Fruit fly (Drosophila melanogaster) whole organism, prepupa: ENCODE measurements around the gene sra.

ENCODE experiments used
- CG10669 ChIP-seq: fragments of 200-800 bp; sonication (Bioruptor generic); optimal IDR thresholded peaks from 3 replicates; lab custom pipeline; 2018; ENCODE audit warnings: missing biosample characterization, mild to moderate bottlenecking, missing genetic modification characterization, moderate library complexity
- CG11762 ChIP-seq: fragments of 200-800 bp; sonication (Bioruptor generic); optimal IDR thresholded peaks from 3 replicates; lab custom pipeline; 2016; ENCODE audit warnings: missing biosample characterization, missing genetic modification characterization; ENCODE audit not compliant: insufficient read depth
- CG11902 ChIP-seq: fragments of 200-800 bp; sonication (Bioruptor generic); optimal IDR thresholded peaks from 3 replicates; lab custom pipeline; 2016; ENCODE audit warnings: missing biosample characterization, missing genetic modification characterization
- CG15336 ChIP-seq: fragments of 200-800 bp; sonication (Bioruptor generic); IDR thresholded peaks from 2 replicates; pipeline ENCODE4 v1.3.6; 2022; ENCODE audit warnings: missing biosample characterization, missing genetic modification characterization
- CG1621 ChIP-seq: fragments of 200-800 bp; sonication (Bioruptor generic); optimal IDR thresholded peaks from 3 replicates; lab custom pipeline; 2018; ENCODE audit warnings: missing biosample characterization, mild to moderate bottlenecking, missing genetic modification characterization
- CG16779 ChIP-seq: fragments of 200-800 bp; sonication (Bioruptor generic); optimal IDR thresholded peaks from 3 replicates; lab custom pipeline; 2017; ENCODE audit warnings: missing biosample characterization, mild to moderate bottlenecking, missing genetic modification characterization
- CG3032 ChIP-seq: fragments of 200-800 bp; optimal IDR thresholded peaks from 2 replicates; lab custom pipeline; 2019; ENCODE audit warnings: missing biosample characterization, mild to moderate bottlenecking, missing genetic modification characterization, moderate library complexity
- CG31627 ChIP-seq: fragments of 200-800 bp; sonication (Bioruptor generic); optimal IDR thresholded peaks from 3 replicates; lab custom pipeline; 2016; ENCODE audit warnings: missing biosample characterization, missing genetic modification characterization
- CG32006 ChIP-seq: fragments of 200-800 bp; sonication (Bioruptor generic); optimal IDR thresholded peaks from 3 replicates; lab custom pipeline; 2017; ENCODE audit warnings: missing biosample characterization, mild to moderate bottlenecking, missing genetic modification characterization
- CG3919 ChIP-seq: fragments of 200-800 bp; sonication (Bioruptor generic); optimal IDR thresholded peaks from 3 replicates; lab custom pipeline; 2016; ENCODE audit warnings: missing biosample characterization, missing genetic modification characterization
- CG4318 ChIP-seq: fragments of 200-800 bp; sonication (Bioruptor generic); optimal IDR thresholded peaks from 3 replicates; lab custom pipeline; 2017; ENCODE audit warnings: missing biosample characterization, mild to moderate bottlenecking, missing genetic modification characterization
- CG6163 ChIP-seq: fragments of 200-800 bp; sonication (Bioruptor generic); IDR thresholded peaks from 3 replicates; pipeline ENCODE4 v1.3.6; 2022; ENCODE audit warnings: missing biosample characterization, missing genetic modification characterization
- CG6276 ChIP-seq: fragments of 200-800 bp; sonication (Bioruptor generic); optimal IDR thresholded peaks from 2 replicates; lab custom pipeline; 2017; ENCODE audit warnings: missing biosample characterization, mild to moderate bottlenecking, missing genetic modification characterization
- CG6792 ChIP-seq: fragments of 200-800 bp; sonication (Bioruptor generic); optimal IDR thresholded peaks from 3 replicates; lab custom pipeline; 2016; ENCODE audit warnings: missing biosample characterization, missing genetic modification characterization
- CG6808 ChIP-seq: fragments of 200-800 bp; sonication (Bioruptor generic); optimal IDR thresholded peaks from 3 replicates; lab custom pipeline; 2017; ENCODE audit warnings: missing biosample characterization, missing genetic modification characterization, mild to moderate bottlenecking, moderate library complexity, missing genetic modification reagents
- CG6854 ChIP-seq: fragments of 200-800 bp; sonication (Bioruptor generic); optimal IDR thresholded peaks from 2 replicates; lab custom pipeline; 2017; ENCODE audit warnings: missing biosample characterization, mild to moderate bottlenecking, missing genetic modification characterization
- CG8119 ChIP-seq: fragments of 200-800 bp; sonication (Bioruptor generic); IDR thresholded peaks from 3 replicates; pipeline ENCODE4 v1.3.6; 2022; ENCODE audit warnings: missing biosample characterization, missing genetic modification characterization
- CG8319 ChIP-seq: fragments of 200-800 bp; sonication (Bioruptor generic); optimal IDR thresholded peaks from 3 replicates; lab custom pipeline; 2016; ENCODE audit warnings: missing biosample characterization, missing genetic modification characterization
- CG8632 ChIP-seq: fragments of 200-800 bp; sonication (Bioruptor generic); optimal IDR thresholded peaks from 3 replicates; lab custom pipeline; 2016; ENCODE audit warnings: missing biosample characterization, missing genetic modification characterization
- CG9139 ChIP-seq: fragments of 200-800 bp; sonication (Bioruptor generic); optimal IDR thresholded peaks from 3 replicates; lab custom pipeline; 2017; ENCODE audit warnings: missing biosample characterization, mild to moderate bottlenecking, missing genetic modification characterization
- Eip75B ChIP-seq: fragments of 200-800 bp; sonication (Bioruptor generic); optimal IDR thresholded peaks from 3 replicates; lab custom pipeline; 2016; ENCODE audit warnings: missing biosample characterization, missing genetic modification characterization
- Eip78C ChIP-seq: fragments of 200-800 bp; sonication (Bioruptor generic); peaks from one replicate; lab custom pipeline; 2016; ENCODE audit warnings: missing biosample characterization, missing genetic modification characterization
- Eip93F ChIP-seq: fragments of 200-800 bp; sonication (Bioruptor generic); optimal IDR thresholded peaks from 2 replicates; lab custom pipeline; 2016; ENCODE audit warnings: missing biosample characterization, mild to moderate bottlenecking, missing genetic modification characterization
- Hr39 ChIP-seq: fragments of 200-800 bp; sonication (Bioruptor generic); optimal IDR thresholded peaks from 2 replicates; lab custom pipeline; 2016; ENCODE audit warnings: missing biosample characterization, missing genetic modification characterization
- Lpt ChIP-seq: fragments of 200-800 bp; sonication (Bioruptor generic); optimal IDR thresholded peaks from 3 replicates; lab custom pipeline; 2016; ENCODE audit warnings: missing biosample characterization, missing genetic modification characterization
- Met ChIP-seq: fragments of 200-800 bp; sonication (Bioruptor generic); optimal IDR thresholded peaks from 3 replicates; lab custom pipeline; 2016; ENCODE audit warnings: missing biosample characterization, missing genetic modification characterization
- OdsH ChIP-seq: fragments of 200-800 bp; sonication (Bioruptor generic); optimal IDR thresholded peaks from 3 replicates; lab custom pipeline; 2016; ENCODE audit warnings: missing biosample characterization, missing genetic modification characterization
- Smox ChIP-seq: fragments of 200-800 bp; sonication (Bioruptor generic); optimal IDR thresholded peaks from 3 replicates; lab custom pipeline; 2016; ENCODE audit warnings: missing biosample characterization, missing genetic modification characterization
- Sox14 ChIP-seq: fragments of 200-800 bp; sonication (Bioruptor generic); optimal IDR thresholded peaks from 3 replicates; lab custom pipeline; 2016; ENCODE audit warnings: missing biosample characterization, missing genetic modification characterization
- Sox15 ChIP-seq: fragments of 200-800 bp; sonication (Bioruptor generic); optimal IDR thresholded peaks from 3 replicates; lab custom pipeline; 2016; ENCODE audit warnings: missing biosample characterization, missing genetic modification characterization
- achi ChIP-seq: fragments of 200-800 bp; sonication (Bioruptor generic); optimal IDR thresholded peaks from 3 replicates; lab custom pipeline; 2016; ENCODE audit warnings: missing biosample characterization, missing genetic modification characterization
- acj6 ChIP-seq: fragments of 200-800 bp; sonication (Bioruptor generic); optimal IDR thresholded peaks from 3 replicates; lab custom pipeline; 2016; ENCODE audit warnings: missing biosample characterization, missing genetic modification characterization
- cyc ChIP-seq: fragments of 200-800 bp; sonication (Bioruptor generic); optimal IDR thresholded peaks from 3 replicates; lab custom pipeline; 2016; ENCODE audit warnings: missing biosample characterization, missing genetic modification characterization
- dsx ChIP-seq: fragments of 200-800 bp; optimal IDR thresholded peaks from 3 replicates; lab custom pipeline; 2019; ENCODE audit warnings: missing biosample characterization, mild to moderate bottlenecking, missing genetic modification characterization, moderate library complexity; ENCODE audit not compliant: poor library complexity, severe bottlenecking
- eg ChIP-seq: fragments of 200-800 bp; sonication (Bioruptor generic); IDR thresholded peaks from 3 replicates; pipeline ENCODE4 v1.3.6; 2022; ENCODE audit warnings: missing biosample characterization, missing genetic modification characterization
- esn ChIP-seq: fragments of 200-800 bp; sonication (Bioruptor generic); optimal IDR thresholded peaks from 2 replicates; lab custom pipeline; 2016; ENCODE audit warnings: missing biosample characterization, mild to moderate bottlenecking, missing genetic modification characterization, moderate library complexity
- fd85E ChIP-seq: fragments of 200-800 bp; sonication (Bioruptor generic); optimal IDR thresholded peaks from 3 replicates; lab custom pipeline; 2016; ENCODE audit warnings: missing biosample characterization, missing genetic modification characterization
- fkh ChIP-seq: fragments of 200-800 bp; sonication (Bioruptor generic); optimal IDR thresholded peaks from 3 replicates; lab custom pipeline; 2017; ENCODE audit warnings: missing biosample characterization, mild to moderate bottlenecking, missing genetic modification characterization, moderate library complexity
- pdm3 ChIP-seq: fragments of 200-800 bp; sonication (Bioruptor generic); optimal IDR thresholded peaks from 3 replicates; lab custom pipeline; 2016; ENCODE audit warnings: missing biosample characterization, missing genetic modification characterization
- salr ChIP-seq, 2 experiments: fragments of 200-800 bp; sonication (Bioruptor generic); optimal IDR thresholded peaks; 3 replicates each; lab custom pipeline; 2016 to 2018; ENCODE audit warnings: missing biosample characterization in 2 of 2, missing genetic modification characterization in 2 of 2, mild to moderate bottlenecking in 1 of 2
- spab ChIP-seq: fragments of 200-800 bp; sonication (Bioruptor generic); optimal IDR thresholded peaks from 2 replicates; lab custom pipeline; 2017; ENCODE audit warnings: missing biosample characterization, mild to moderate bottlenecking, missing genetic modification characterization, missing genetic modification reagents
- ss ChIP-seq, 2 experiments: fragments of 200-800 bp; sonication (Bioruptor generic); optimal IDR thresholded peaks; 2 replicates in 1 of 2; 3 replicates in 1 of 2; lab custom pipeline; 2017 to 2018; ENCODE audit warnings: mild to moderate bottlenecking in 2 of 2, missing biosample characterization in 2 of 2, missing genetic modification characterization in 2 of 2, moderate library complexity in 1 of 2
- topi ChIP-seq: fragments of 200-800 bp; sonication (Bioruptor generic); optimal IDR thresholded peaks from 3 replicates; lab custom pipeline; 2016; ENCODE audit warnings: missing biosample characterization, missing genetic modification characterization
- vri ChIP-seq: fragments of 200-800 bp; sonication (Bioruptor generic); optimal IDR thresholded peaks from 3 replicates; lab custom pipeline; 2016; ENCODE audit warnings: missing biosample characterization, mild to moderate bottlenecking, missing genetic modification characterization

The sra gene

dm6 chr3R:16205155-16205778 lies 18.5 kb downstream of the sra start, which contains the start of gene mtSSB (continued):
- TF ChIP-seq Met (GFP tag; lab: Kevin White, UChicago) (peak; percentile 82), fd85E (no peak), CG8319 (GFP tag; lab: Kevin White, UChicago) (peak; percentile 73), spab (no peak), Lpt (GFP tag; lab: Kevin White, UChicago) (no peak), Hr39 (GFP tag; lab: Kevin White, UChicago) (peak; percentile 88), CG1621 (peak; percentile 52), CG11762 (GFP tag; lab: Kevin White, UChicago) (peak; percentile 33), Sox15 (GFP tag; lab: Kevin White, UChicago) (peak; percentile 34), pdm3 (GFP tag; lab: Kevin White, UChicago) (peak; percentile 83), CG32006 (GFP tag; lab: Kevin White, UChicago) (peak; percentile 30), acj6 (GFP tag; lab: Kevin White, UChicago) (peak; percentile 76), Smox (GFP tag; lab: Kevin White, UChicago) (peak; percentile 8), achi (peak; percentile 22)

DNA sequence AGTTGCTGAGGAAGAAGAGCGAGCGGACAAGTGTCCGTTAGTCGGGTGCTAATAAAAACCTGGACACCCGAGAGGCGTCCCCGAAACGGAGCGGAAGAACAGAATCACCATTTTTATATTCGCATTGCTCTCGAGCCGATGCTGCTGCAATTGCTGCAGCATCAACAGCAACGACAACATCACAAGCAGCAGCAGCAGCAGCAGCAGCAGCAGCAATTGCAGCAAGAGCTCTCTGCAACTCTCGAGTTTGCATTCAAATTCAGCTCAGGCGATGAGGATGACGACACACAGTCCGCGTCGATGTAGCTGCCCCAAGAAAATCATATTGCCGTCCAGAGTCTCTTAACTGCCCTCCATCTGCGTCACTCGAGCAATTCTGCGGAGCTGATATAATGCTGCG lies 19.4 kb downstream of the sra start:
- TF ChIP-seq cyc (GFP tag; lab: Kevin White, UChicago) (no peak), spab (peak; percentile 38), CG1621 (peak; percentile 45), vri (GFP tag; lab: Kevin White, UChicago) (no peak), CG8119 (GFP tag; lab: Robert Waterston, UW) (peak; percentile 22; the same call in 1 of the 3 replicates), CG15336 (peak; percentile 53), CG3919 (GFP tag; lab: Kevin White, UChicago) (peak; percentile 87), topi (GFP tag; lab: Kevin White, UChicago) (no peak), CG3032 (tag; lab: Kevin White, UChicago) (no peak), CG6808 (peak; percentile 22), CG6276 (GFP tag; lab: Kevin White, UChicago) (peak; percentile 42), Eip78C (GFP tag; lab: Kevin White, UChicago) (peak; percentile 57), CG6854 (GFP tag; lab: Kevin White, UChicago) (peak; percentile 92), eg (GFP tag; lab: Robert Waterston, UW) (peak; percentile 63; the same call in 2 of the 3 replicates), ss (GFP tag; optimal IDR thresholded peaks at IDR 0.05; lab: Kevin White, UChicago) (peak; percentile 43 to 51), CG9139 (GFP tag; lab: Kevin White, UChicago) (peak; percentile 61), CG6163 (0 out of 3 replicates have a peak, but pooled peaks have one; percentile 50)

DNA sequence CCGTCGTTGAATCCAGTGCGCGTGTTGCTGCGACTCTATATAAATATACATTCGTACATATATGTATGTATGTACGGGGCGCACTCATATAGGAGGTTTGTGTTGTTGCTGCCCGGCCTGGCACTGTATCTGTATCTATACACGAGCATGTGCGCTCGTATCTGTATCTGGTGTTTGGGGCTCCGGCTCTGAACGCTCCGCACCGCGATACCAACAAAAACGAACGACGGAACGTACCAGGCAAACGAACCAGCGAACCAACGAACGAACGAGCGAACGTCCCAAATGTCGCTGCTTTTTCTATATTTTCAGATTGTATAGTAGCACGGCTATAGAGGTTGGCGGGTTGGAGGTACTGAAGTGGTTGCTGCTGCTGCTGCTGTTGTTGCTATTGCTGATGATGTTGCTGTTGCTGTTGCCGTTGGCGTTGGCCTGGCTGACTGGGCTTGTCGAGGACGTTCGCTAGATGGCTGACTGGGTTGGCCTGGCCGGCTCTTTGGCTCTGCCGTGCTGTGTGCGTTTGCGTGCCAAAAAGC lies 20.3 kb downstream of the sra start:
- TF ChIP-seq salr (GFP tag; optimal IDR thresholded peaks at IDR 0.05; lab: Kevin White, UChicago) (no peak), dsx (GFP tag; lab: Kevin White, UChicago) (peak; percentile 55), Eip78C (GFP tag; lab: Kevin White, UChicago) (peak; percentile 18), CG8319 (GFP tag; lab: Kevin White, UChicago) (no peak), CG6792 (GFP tag; lab: Kevin White, UChicago) (no peak), CG11902 (GFP tag; lab: Kevin White, UChicago) (no peak), Lpt (GFP tag; lab: Kevin White, UChicago) (peak; percentile 84), CG1621 (peak; percentile 61), Met (GFP tag; lab: Kevin White, UChicago) (peak; percentile 44), fkh (GFP tag; lab: Kevin White, UChicago) (peak; percentile 59), achi (no peak), CG16779 (no peak), esn (GFP tag; lab: Kevin White, UChicago) (no peak), CG15336 (peak; percentile 39; the same call in 1 of the 2 replicates), CG9139 (GFP tag; lab: Kevin White, UChicago) (peak; percentile 45), Eip75B (GFP tag; lab: Kevin White, UChicago) (peak; percentile 8), CG6854 (GFP tag; lab: Kevin White, UChicago) (peak; percentile 44), Eip93F (GFP tag; lab: Kevin White, UChicago) (peak; percentile 88), CG4318 (no peak), CG6163 (peak; percentile 52; the same call in 2 of the 3 replicates), vri (GFP tag; lab: Kevin White, UChicago) (peak; percentile 59), OdsH (no peak), Sox14 (peak; percentile 38), Smox (GFP tag; lab: Kevin White, UChicago) (no peak), pdm3 (GFP tag; lab: Kevin White, UChicago) (no peak), CG8632 (GFP tag; lab: Kevin White, UChicago) (no peak), CG10669 (no peak), CG31627 (GFP tag; lab: Kevin White, UChicago) (no peak), CG3919 (GFP tag; lab: Kevin White, UChicago) (peak; percentile 9), fd85E (peak; percentile 30)
